Worm (Caenorhabditis elegans): ENCODE measurements around the gene T25B9.11.

Gene T25B9.11

ce11 chrIV:10795678-10796077 lies 31.4 kb downstream of the T25B9.11 start:
- TF ChIP-seq ztf-4 (tag; optimal IDR thresholded peaks at IDR 0.05) (no peak), pqm-1 (tag; optimal IDR thresholded peaks at IDR 0.05) (peak; percentile 41), lsy-12 (tag; optimal IDR thresholded peaks at IDR 0.05) (no peak), elt-2 (tag; optimal IDR thresholded peaks at IDR 0.05) (peak; percentile 76), pha-4 (tag; optimal IDR thresholded peaks at IDR 0.05) (peak; percentile 77)

DNA sequence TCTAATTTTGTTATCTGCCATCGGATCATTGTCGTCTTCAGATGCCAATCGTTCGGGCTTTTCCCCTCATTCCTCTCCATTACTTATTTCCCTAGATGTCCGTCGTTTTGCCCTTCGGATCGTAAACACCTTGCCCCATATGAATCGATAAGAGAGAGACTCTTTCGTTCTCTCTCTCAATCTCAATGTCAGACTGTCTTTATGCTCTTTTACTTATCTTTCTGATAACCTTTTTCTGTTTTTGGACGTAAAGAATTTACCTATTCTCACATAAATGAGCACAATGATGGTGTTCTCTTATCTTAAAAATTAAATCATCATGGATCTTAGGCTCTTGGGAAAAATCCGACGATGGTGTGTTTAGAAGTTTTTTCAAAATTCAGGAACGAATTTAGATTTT lies 32.4 kb downstream of the T25B9.11 start:
- TF ChIP-seq elt-2 (tag; optimal IDR thresholded peaks at IDR 0.05), result peak; percentile 78
- TF ChIP-seq pqm-1 (tag; optimal IDR thresholded peaks at IDR 0.05), result peak; percentile 56
- no peak for TF ChIP-seq mml-1 (tag; optimal IDR thresholded peaks at IDR 0.05)

DNA sequence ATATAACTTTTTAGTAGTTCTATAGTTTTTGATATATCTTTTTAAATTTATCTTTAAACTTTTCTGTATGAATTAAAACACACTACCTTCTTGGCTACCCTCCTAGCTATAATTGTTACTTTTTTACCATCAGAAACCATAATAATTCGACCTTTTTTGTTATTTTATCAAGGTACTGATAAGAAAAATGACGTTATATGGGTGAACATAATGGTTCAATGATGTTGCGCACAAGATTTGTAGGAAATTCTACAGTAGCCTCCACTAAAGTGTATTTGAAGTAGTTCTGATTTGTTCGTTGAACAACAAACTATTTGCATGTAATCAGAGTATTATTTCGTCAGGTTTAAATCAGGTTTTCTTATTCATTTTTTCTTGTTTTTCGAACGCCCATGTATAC lies 34.3 kb downstream of the T25B9.11 start:
- no peak for TF ChIP-seq sea-2 (GFP tag; optimal IDR thresholded peaks at IDR 0.05)
- no peak for TF ChIP-seq jun-1 (tag; optimal IDR thresholded peaks at IDR 0.05)
- TF ChIP-seq nhr-77 (tag; optimal IDR thresholded peaks at IDR 0.05), result no peak
- no peak for TF ChIP-seq ceh-28 (tag; optimal IDR thresholded peaks at IDR 0.05)
- TF ChIP-seq lsy-12 (tag; optimal IDR thresholded peaks at IDR 0.05), result no peak
- peak; percentile 30 for TF ChIP-seq pqm-1 (tag; optimal IDR thresholded peaks at IDR 0.05)
- TF ChIP-seq lin-15B (tag; optimal IDR thresholded peaks at IDR 0.05), result no peak
- no peak for TF ChIP-seq R02D3.7 (tag; optimal IDR thresholded peaks at IDR 0.05)
- TF ChIP-seq elt-2 (tag; optimal IDR thresholded peaks at IDR 0.05), result peak; percentile 40
- no peak for TF ChIP-seq daf-12 (tag; optimal IDR thresholded peaks at IDR 0.05)

ce11 chrIV:10799354-10799753 lies 35.0 kb downstream of the T25B9.11 start, which contains the start of gene zipt-2.1:
Gene zipt-2.1 (plus strand): TSS chrIV:10799654.
- TF ChIP-seq snpc-4 (tag; optimal IDR thresholded peaks at IDR 0.05), result no peak

- TF ChIP-seq lsy-12 (tag; optimal IDR thresholded peaks at IDR 0.05), result no peak
- TF ChIP-seq fos-1 (tag; optimal IDR thresholded peaks at IDR 0.05), result no peak
- no peak for TF ChIP-seq fkh-2 (tag; optimal IDR thresholded peaks at IDR 0.05)
- no peak for TF ChIP-seq nhr-76 (tag; optimal IDR thresholded peaks at IDR 0.05)
- TF ChIP-seq mml-1 (tag; optimal IDR thresholded peaks at IDR 0.05), result no peak
- TF ChIP-seq aly-2 (tag; optimal IDR thresholded peaks at IDR 0.05), result no peak
- TF ChIP-seq nhr-25 (tag; optimal IDR thresholded peaks at IDR 0.05), result no peak
- TF ChIP-seq nhr-77 (tag; optimal IDR thresholded peaks at IDR 0.05), result no peak
- TF ChIP-seq nhr-12 (tag; optimal IDR thresholded peaks at IDR 0.05), result no peak
- TF ChIP-seq ceh-9 (tag; optimal IDR thresholded peaks at IDR 0.05), result no peak
- no peak for TF ChIP-seq lin-15B (tag; optimal IDR thresholded peaks at IDR 0.05)
- no peak for TF ChIP-seq ceh-82 (tag; optimal IDR thresholded peaks at IDR 0.05)
- no peak for TF ChIP-seq hmg-11 (tag; optimal IDR thresholded peaks at IDR 0.05)
These were observed 39.7 kb downstream of the T25B9.11 start for ce11 chrIV:10803973-10804372.

DNA sequence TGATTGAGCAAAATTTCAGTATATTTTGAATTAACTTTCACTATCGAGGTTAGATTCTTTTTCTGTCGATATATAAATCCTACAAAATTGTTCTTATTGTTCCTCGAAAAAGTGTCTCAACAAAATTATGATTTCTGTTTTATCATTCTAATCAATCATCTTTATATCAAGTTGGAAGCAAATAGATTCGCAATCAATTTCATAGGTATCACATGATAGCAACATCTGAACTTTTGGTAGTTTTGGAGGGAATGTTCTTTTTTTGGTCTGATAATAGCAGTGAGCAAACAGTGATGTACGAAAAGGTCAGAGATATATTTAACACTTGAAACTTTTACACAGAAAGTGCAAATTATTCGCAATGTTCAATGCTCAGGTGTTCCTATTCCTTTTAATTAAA lies 46.5 kb downstream of the T25B9.11 start:
- TF ChIP-seq unc-39 (tag; optimal IDR thresholded peaks at IDR 0.05) (no peak), nhr-12 (tag; optimal IDR thresholded peaks at IDR 0.05) (no peak), fos-1 (tag; optimal IDR thresholded peaks at IDR 0.05) (no peak), tbx-2 (tag; optimal IDR thresholded peaks at IDR 0.05) (no peak), nhr-237 (tag; optimal IDR thresholded peaks at IDR 0.05) (no peak), hmg-11 (tag; optimal IDR thresholded peaks at IDR 0.05) (no peak), nhr-11 (tag; optimal IDR thresholded peaks at IDR 0.05) (no peak), eor-1 (tag; optimal IDR thresholded peaks at IDR 0.05) (no peak), ceh-9 (tag; optimal IDR thresholded peaks at IDR 0.05) (no peak), pha-4 (tag; optimal IDR thresholded peaks at IDR 0.05) (peak; percentile 15), nhr-76 (tag; optimal IDR thresholded peaks at IDR 0.05) (no peak), ztf-4 (tag; optimal IDR thresholded peaks at IDR 0.05) (no peak), pqm-1 (tag; optimal IDR thresholded peaks at IDR 0.05) (peak; percentile 95), skn-1 (tag; optimal IDR thresholded peaks at IDR 0.05) (peak; percentile 7), nhr-43 (tag; optimal IDR thresholded peaks at IDR 0.05; ENCODE audit: poor library complexity, severe bottlenecking) (no peak), daf-12 (tag; optimal IDR thresholded peaks at IDR 0.05) (no peak), elt-2 (tag; optimal IDR thresholded peaks at IDR 0.05) (peak; percentile 78), fkh-10 (GFP tag; optimal IDR thresholded peaks at IDR 0.05) (no peak), nhr-77 (tag; optimal IDR thresholded peaks at IDR 0.05) (no peak)

All from whole organism, L3 larva.